Worm (Caenorhabditis elegans): ENCODE data around the gene rpb-4.

The rpb-4 gene

DNA sequence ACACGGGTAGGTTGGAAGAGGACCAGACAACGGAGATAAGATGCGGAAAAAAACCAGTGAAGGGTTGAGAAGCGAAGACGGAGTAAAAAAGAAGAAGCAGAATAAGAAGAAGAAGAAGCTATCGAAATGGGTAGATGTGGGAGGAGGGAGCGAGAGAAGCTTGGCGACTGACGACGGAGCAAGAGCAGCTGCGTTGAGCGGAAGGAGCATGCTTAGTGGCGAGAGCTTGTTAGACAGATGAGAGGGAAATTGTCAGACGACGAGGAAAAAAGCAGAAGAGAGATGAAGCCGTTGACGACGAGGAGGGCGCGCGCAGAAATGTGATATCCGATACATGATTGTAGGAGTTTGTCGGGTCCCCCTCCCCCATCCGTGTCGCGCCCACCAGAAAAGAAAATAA, 47.3 kb upstream of the rpb-4 start (continued):
- TF ChIP-seq php-3 (GFP tag; IDR thresholded peaks at IDR 0.05) (no peak), snpc-4 (tag; optimal IDR thresholded peaks at IDR 0.05) (no peak), lin-39 (tag; optimal IDR thresholded peaks at IDR 0.05) (no peak), mxl-3 (GFP tag; optimal IDR thresholded peaks at IDR 0.05) (no peak), F49E8.2 (tag; optimal IDR thresholded peaks at IDR 0.05; ENCODE audit: borderline replicate concordance) (no peak), nhr-10 (tag; optimal IDR thresholded peaks at IDR 0.05) (no peak), duxl-1 (tag; optimal IDR thresholded peaks at IDR 0.05; ENCODE audit: poor library complexity) (no peak), Y75B8A.6 (GFP tag; IDR thresholded peaks at IDR 0.05) (no peak), nhr-76 (tag; optimal IDR thresholded peaks at IDR 0.05) (no peak), fkh-10 (GFP tag; optimal IDR thresholded peaks at IDR 0.05) (peak; percentile 73), daf-8 (GFP tag; IDR thresholded peaks at IDR 0.05) (no peak), T26A8.4 (GFP tag; IDR thresholded peaks at IDR 0.05) (no peak), aha-1 (tag) (peak; percentile 73), unc-130 (GFP tag; optimal IDR thresholded peaks at IDR 0.05) (no peak), zfp-3 (GFP tag; conservative IDR thresholded peaks at IDR 0.05) (no peak), ztf-11 (tag; optimal IDR thresholded peaks at IDR 0.05) (no peak), nhr-111 (GFP tag; optimal IDR thresholded peaks at IDR 0.05) (no peak), nhr-42 (GFP tag; IDR thresholded peaks at IDR 0.05) (no peak), tag-97 (GFP tag; IDR thresholded peaks at IDR 0.05) (no peak), ZK546.5 (tag; optimal IDR thresholded peaks at IDR 0.05) (no peak), saeg-2 (GFP tag; IDR thresholded peaks at IDR 0.05) (no peak), F10B5.3 (tag; optimal IDR thresholded peaks at IDR 0.05) (no peak), nhr-41 (GFP tag; IDR thresholded peaks at IDR 0.05) (no peak), attf-4 (tag; optimal IDR thresholded peaks at IDR 0.05) (no peak), ceh-82 (tag; optimal IDR thresholded peaks at IDR 0.05) (no peak), lsy-2 (tag; optimal IDR thresholded peaks at IDR 0.05) (peak in 1 of 2 experiments; percentile 46), lin-1 (GFP tag; IDR thresholded peaks at IDR 0.05) (no peak), ceh-62 (tag; optimal IDR thresholded peaks at IDR 0.05) (no peak), hmg-1.1 (GFP tag; IDR thresholded peaks at IDR 0.05) (0 out of 2 replicates have a peak, but pooled peaks have one; percentile 51), F37D6.2 (tag; optimal IDR thresholded peaks at IDR 0.05) (peak; percentile 38), lin-38 (GFP tag; IDR thresholded peaks at IDR 0.05) (no peak), skn-1 (tag; optimal IDR thresholded peaks at IDR 0.05) (no peak), ctbp-1 (GFP tag; IDR thresholded peaks at IDR 0.05) (peak; percentile 81), nhr-28 (tag; optimal IDR thresholded peaks at IDR 0.05) (no peak), pha-4 (GFP tag; IDR thresholded peaks at IDR 0.05) (no peak), pha-4 (tag; optimal IDR thresholded peaks at IDR 0.05) (no peak), rbr-2 (tag; optimal IDR thresholded peaks at IDR 0.05) (peak; percentile 74), tra-1 (GFP tag; IDR thresholded peaks at IDR 0.05) (no peak), dmd-8 (GFP tag; IDR thresholded peaks at IDR 0.05) (no peak), nhr-77 (tag; optimal IDR thresholded peaks at IDR 0.05) (no peak), nhr-237 (tag; optimal IDR thresholded peaks at IDR 0.05) (no peak), Y5F2A.4 (GFP tag; optimal IDR thresholded peaks at IDR 0.05) (no peak), ceh-20 (GFP tag; IDR thresholded peaks at IDR 0.05) (peak; percentile 29), zip-2 (tag; optimal IDR thresholded peaks at IDR 0.05) (no peak), mxl-2 (GFP tag; conservative IDR thresholded peaks at IDR 0.05) (no peak), ceh-32 (tag; optimal IDR thresholded peaks at IDR 0.05; ENCODE audit: poor library complexity) (no peak), madf-9 (GFP tag; conservative IDR thresholded peaks at IDR 0.05) (peak; percentile 61; the same call in 1 of the 2 replicates), arid-1 (GFP tag; conservative IDR thresholded peaks at IDR 0.05) (no peak; the same call in 1 of the 2 replicates), hif-1 (tag; optimal IDR thresholded peaks at IDR 0.05) (peak in 1 of 2 experiments; percentile 55), zfp-2 (tag; optimal IDR thresholded peaks at IDR 0.05) (no peak), cey-2 (tag; optimal IDR thresholded peaks at IDR 0.05; ENCODE audit: borderline replicate concordance, insufficient read depth) (no peak), mdt-29 (GFP tag; IDR thresholded peaks at IDR 0.05) (no peak), ama-1 (optimal IDR thresholded peaks at IDR 0.05) (no peak)

Data from whole organism, L4 larva.